Fruit fly (Drosophila melanogaster): ENCODE measurements around the gene CG32249.

The CG32249 gene

DNA sequence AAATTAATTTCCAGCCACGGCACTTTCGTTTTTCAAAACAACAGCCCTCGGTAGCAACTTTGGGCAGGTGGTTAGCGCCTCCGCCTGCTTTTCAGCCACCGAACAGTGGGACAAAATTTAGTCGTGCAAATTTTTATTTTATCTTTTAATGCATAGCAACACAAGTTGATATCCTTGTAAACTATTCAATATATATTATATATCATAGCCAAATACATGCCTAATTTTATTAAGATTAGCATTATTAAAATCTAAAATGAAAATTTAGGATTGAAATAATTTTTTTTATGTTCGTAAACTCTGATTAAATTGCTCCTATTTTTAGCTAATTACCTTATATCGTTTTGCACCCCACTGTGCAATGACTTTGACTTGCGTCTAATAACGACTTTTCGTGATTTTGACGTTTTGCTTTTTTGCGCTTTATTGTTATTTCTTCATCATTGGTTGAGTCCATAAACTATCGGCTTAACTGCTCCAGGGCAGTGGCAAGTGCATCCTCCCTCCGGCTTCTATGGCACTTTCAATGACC lies 39.2 kb downstream of the CG32249 start (continued):
- TF ChIP-seq Ssrp (tag; optimal IDR thresholded peaks at IDR 0.05) (no peak), Mad (GFP tag; optimal IDR thresholded peaks at IDR 0.05) (no peak), CG8924 (tag; optimal IDR thresholded peaks at IDR 0.05) (peak; percentile 12), row (GFP tag; IDR thresholded peaks at IDR 0.05) (0 out of 3 replicates have a peak, but pooled peaks have one; percentile 32), CG4820 (GFP tag; optimal IDR thresholded peaks at IDR 0.05) (no peak), gem (tag; optimal IDR thresholded peaks at IDR 0.05) (peak; percentile 59)

DNA sequence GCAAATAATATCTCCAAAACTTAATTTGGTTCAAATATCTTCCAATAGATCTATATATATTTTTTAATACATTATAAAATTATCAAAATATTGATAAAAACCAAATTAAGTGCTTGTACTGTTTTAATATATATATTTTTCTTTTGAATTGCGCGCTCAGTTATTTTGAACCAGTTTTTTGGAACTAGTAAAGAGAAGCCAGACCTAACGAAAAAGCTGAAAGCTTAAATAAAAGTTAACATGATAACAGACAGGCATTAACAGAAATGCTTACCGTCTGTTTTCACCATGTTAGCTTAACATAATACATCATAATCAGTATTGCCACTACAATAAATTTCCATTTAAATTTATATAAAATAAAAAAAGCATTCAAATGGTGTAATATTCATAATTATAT lies 40.5 kb downstream of the CG32249 start:
- TF ChIP-seq Dp (GFP tag; optimal IDR thresholded peaks at IDR 0.05), result peak; percentile 91
- TF ChIP-seq CG13287 (GFP tag; IDR thresholded peaks at IDR 0.05; ENCODE audit: partially characterized antibody), result peak; percentile 67
- peak; percentile 92 for TF ChIP-seq E2f2 (GFP tag; IDR thresholded peaks at IDR 0.05)
- TF ChIP-seq CG4707 (GFP tag; optimal IDR thresholded peaks at IDR 0.05), result no peak
- peak; percentile 31 for TF ChIP-seq stwl (tag; optimal IDR thresholded peaks at IDR 0.05)
- no peak for TF ChIP-seq CG4282 (GFP tag; optimal IDR thresholded peaks at IDR 0.05)
- no peak for TF ChIP-seq Poxn (GFP tag; IDR thresholded peaks at IDR 0.05)
- peak; percentile 13 for TF ChIP-seq pzg (GFP tag; optimal IDR thresholded peaks at IDR 0.05)
- peak; percentile 99 for TF ChIP-seq CG15514 (GFP tag; optimal IDR thresholded peaks at IDR 0.05)
- TF ChIP-seq CG13624 (GFP tag; optimal IDR thresholded peaks at IDR 0.05), result no peak

DNA sequence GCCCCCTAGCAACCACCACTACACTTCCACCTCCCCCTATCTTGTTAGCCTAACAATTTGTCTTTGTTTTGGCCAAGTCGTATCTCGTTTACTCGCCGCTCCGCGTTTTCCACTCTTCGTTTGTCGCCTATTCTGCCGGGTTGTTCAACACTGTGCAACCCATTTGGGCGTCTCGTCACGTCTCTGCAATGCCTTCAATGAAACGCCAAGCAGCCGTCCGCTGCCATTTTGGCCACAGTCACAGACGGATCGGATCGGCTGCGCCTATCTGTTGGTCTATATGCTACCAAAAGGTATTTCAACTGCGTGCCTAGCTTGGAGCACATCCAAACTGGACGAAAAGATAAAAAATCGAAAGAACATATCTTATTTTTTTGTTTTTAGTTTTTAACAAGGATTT lies 46.6 kb downstream of the CG32249 start:
- TF ChIP-seq Drgx (GFP tag; IDR thresholded peaks at IDR 0.05), result 0 out of 2 replicates have a peak, but pooled peaks have one; percentile 14
- TF ChIP-seq vvl (GFP tag; IDR thresholded peaks at IDR 0.05), result 0 out of 2 replicates have a peak, but pooled peaks have one; percentile 39
- TF ChIP-seq chinmo (GFP tag; IDR thresholded peaks at IDR 0.05; ENCODE audit: partially characterized antibody), result peak; percentile 85; the same call in 3 of the 4 replicates
- TF ChIP-seq lilli (GFP tag; optimal IDR thresholded peaks at IDR 0.05), result no peak
- TF ChIP-seq CG11247 (GFP tag; IDR thresholded peaks at IDR 0.05), result no peak
- TF ChIP-seq Xrp1 (GFP tag; IDR thresholded peaks at IDR 0.05), result no peak
- TF ChIP-seq CG12391 (tag; optimal IDR thresholded peaks at IDR 0.05), result no peak
- no peak for TF ChIP-seq Sry-δ (GFP tag; optimal IDR thresholded peaks at IDR 0.05)
- 0 out of 2 replicates have a peak, but pooled peaks have one; percentile 12 for TF ChIP-seq Awh (GFP tag; IDR thresholded peaks at IDR 0.05)
- TF ChIP-seq ase (GFP tag; IDR thresholded peaks at IDR 0.05), result 0 out of 3 replicates have a peak, but pooled peaks have one; percentile 13
- TF ChIP-seq CG4404 (GFP tag; IDR thresholded peaks at IDR 0.05), result 0 out of 2 replicates have a peak, but pooled peaks have one; percentile 7
- TF ChIP-seq tgo (GFP tag; IDR thresholded peaks at IDR 0.05), result 0 out of 3 replicates have a peak, but pooled peaks have one; percentile 15
- peak; percentile 59 for TF ChIP-seq Ets65A (GFP tag)
- no peak for TF ChIP-seq Stat92E (GFP tag; optimal IDR thresholded peaks at IDR 0.05)
- TF ChIP-seq CG2120 (GFP tag; optimal IDR thresholded peaks at IDR 0.05), result no peak
- TF ChIP-seq emc (GFP tag; optimal IDR thresholded peaks at IDR 0.05), result no peak
- TF ChIP-seq CG6175 (GFP tag; IDR thresholded peaks at IDR 0.05), result peak; percentile 44; the same call in 1 of the 3 replicates

DNA sequence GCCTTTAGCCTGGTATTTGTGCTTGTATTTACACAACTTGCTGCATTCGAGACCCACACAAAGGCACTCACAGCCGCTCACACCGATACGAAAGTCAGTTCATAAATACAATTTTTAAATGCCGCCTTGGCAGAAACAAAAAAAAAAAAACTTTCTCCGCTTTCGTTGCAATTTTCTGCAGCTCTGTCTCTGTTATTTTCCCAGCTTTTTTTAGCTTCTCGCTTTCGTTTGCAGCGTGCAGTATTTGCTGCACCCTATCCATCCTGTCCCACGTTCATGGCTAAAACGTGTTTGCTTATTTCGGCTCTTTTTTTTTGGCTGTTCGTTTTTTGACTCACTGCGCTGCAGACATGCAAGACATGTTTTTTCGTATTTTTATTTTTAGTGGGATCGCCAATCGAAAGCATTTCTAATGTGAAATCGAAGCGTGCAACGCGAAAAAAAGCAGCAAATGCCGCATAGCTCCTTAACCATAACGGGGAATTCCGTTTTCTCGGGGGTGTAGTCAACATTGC lies 49.7 kb downstream of the CG32249 start:
- no peak for TF ChIP-seq CTCF (GFP tag; optimal IDR thresholded peaks at IDR 0.05)
- no peak for TF ChIP-seq CG17912 (GFP tag; optimal IDR thresholded peaks at IDR 0.05)
- peak; percentile 41 for TF ChIP-seq Blimp-1 (GFP tag; optimal IDR thresholded peaks at IDR 0.05)
